Worm (Caenorhabditis elegans) whole organism, early embryonic: ENCODE measurements around the gene C29F7.3.

Experiments used
- ama-1 ChIP-seq: fragments of 150-350 bp; optimal IDR thresholded peaks from 2 replicates; lab custom pipeline; 2014
- ceh-13 ChIP-seq: fragments of 200-800 bp; sonication (Bioruptor generic); optimal IDR thresholded peaks from 2 replicates; lab custom pipeline; 2018; ENCODE audit warnings: mild to moderate bottlenecking, missing genetic modification characterization, missing compliant biosample characterization
- ceh-36 ChIP-seq: sonication (generic microtip); optimal IDR thresholded peaks from 2 replicates; lab custom pipeline; 2016; ENCODE audit warnings: missing genetic modification characterization, inconsistent platforms, missing compliant biosample characterization
- flt-1 ChIP-seq: fragments of 200-800 bp; sonication (Bioruptor generic); IDR thresholded peaks from 2 replicates; pipeline ENCODE4 v1.3.6; 2022; ENCODE audit warnings: missing genetic modification characterization, missing compliant biosample characterization
- hmbx-1 ChIP-seq: sonication (generic microtip); optimal IDR thresholded peaks from 2 replicates; lab custom pipeline; 2016; ENCODE audit warnings: mild to moderate bottlenecking, missing genetic modification characterization, missing compliant biosample characterization
- hmg-4 ChIP-seq: fragments of 200-800 bp; sonication (Bioruptor generic); optimal IDR thresholded peaks from 2 replicates; lab custom pipeline; 2018; ENCODE audit warnings: mild to moderate bottlenecking, missing genetic modification characterization, missing compliant biosample characterization
- hnd-1 ChIP-seq: sonication (generic microtip); optimal IDR thresholded peaks from 2 replicates; lab custom pipeline; 2016; ENCODE audit warnings: missing genetic modification characterization, missing compliant biosample characterization
- scrt-1 ChIP-seq: fragments of 200-800 bp; sonication (Bioruptor generic); IDR thresholded peaks from 2 replicates; pipeline ENCODE4 v1.3.6; 2022; ENCODE audit warnings: missing genetic modification characterization, missing compliant biosample characterization
- sea-1 ChIP-seq: fragments of 200-800 bp; sonication (Bioruptor generic); conservative IDR thresholded peaks from 2 replicates; pipeline ENCODE4 v1.3.6; 2022; ENCODE audit warnings: missing genetic modification characterization, missing compliant biosample characterization

ce11 chrX:13415722-13416121 lies 4.0 kb downstream of the C29F7.3 start, which contains the start of gene C29F7.2:
- TF ChIP-seq ceh-36 (tag; lab: Kevin White, UChicago) (no peak), flt-1 (GFP tag; lab: Robert Waterston, UW) (no peak), ama-1 (lab: Kevin White, UChicago) (no peak), hnd-1 (tag; lab: Kevin White, UChicago) (no peak), scrt-1 (GFP tag; lab: Robert Waterston, UW) (no peak), hmg-4 (no peak), hmbx-1 (tag; lab: Kevin White, UChicago) (no peak), ceh-13 (GFP tag; lab: Kevin White, UChicago) (no peak), sea-1 (no peak)
